Worm (Caenorhabditis elegans) whole organism, young adult: ENCODE data around the gene ZC477.3.

Experiments used
- B0019.2 ChIP-seq: fragments of 200-800 bp; sonication (Bioruptor generic); conservative IDR thresholded peaks from 2 replicates; pipeline ENCODE4 v1.3.6; 2022; ENCODE audit warnings: missing genetic modification reagents, missing genetic modification characterization, missing compliant biosample characterization
- C06A6.2 ChIP-seq: fragments of 200-800 bp; sonication (Bioruptor generic); conservative IDR thresholded peaks from 2 replicates; pipeline ENCODE4 v1.3.6; 2022; ENCODE audit warnings: missing genetic modification characterization, missing compliant biosample characterization
- D2030.7 ChIP-seq: fragments of 200-800 bp; sonication (Bioruptor generic); IDR thresholded peaks from 2 replicates; pipeline ENCODE4 v1.3.6; 2022; ENCODE audit warnings: missing genetic modification reagents, missing genetic modification characterization, missing compliant biosample characterization
- F22D6.2 ChIP-seq: sonication (generic microtip); optimal IDR thresholded peaks from 2 replicates; lab custom pipeline; 2016; ENCODE audit warnings: mild to moderate bottlenecking, missing genetic modification characterization, missing compliant biosample characterization
- F23B12.7 ChIP-seq: sonication (generic microtip); optimal IDR thresholded peaks from 2 replicates; lab custom pipeline; 2017; ENCODE audit warnings: missing genetic modification characterization, mild to moderate bottlenecking, missing compliant biosample characterization, antibody characterized with exemption, moderate library complexity; ENCODE audit not compliant: insufficient read depth
- F37B4.10 ChIP-seq: fragments of 200-800 bp; sonication (Bioruptor generic); IDR thresholded peaks from 2 replicates; pipeline ENCODE4 v1.3.6; 2022; ENCODE audit warnings: missing genetic modification characterization, missing compliant biosample characterization
- F52B5.7 ChIP-seq: sonication (generic microtip); optimal IDR thresholded peaks from 2 replicates; lab custom pipeline; 2016; ENCODE audit warnings: mild to moderate bottlenecking, missing genetic modification characterization, missing compliant biosample characterization
- F57A8.1 ChIP-seq: fragments of 200-800 bp; sonication (Bioruptor generic); optimal IDR thresholded peaks from 2 replicates; lab custom pipeline; 2018; ENCODE audit warnings: mild to moderate bottlenecking, missing genetic modification characterization, moderate library complexity, missing compliant biosample characterization
- Y56A3A.18 ChIP-seq: fragments of 200-800 bp; sonication (Bioruptor generic); IDR thresholded peaks from 2 replicates; pipeline ENCODE4 v1.3.6; 2022; ENCODE audit warnings: missing genetic modification reagents, missing genetic modification characterization, missing compliant biosample characterization
- Y67H2A.10 ChIP-seq: fragments of 200-800 bp; sonication (Bioruptor generic); conservative IDR thresholded peaks from 2 replicates; pipeline ENCODE4 v1.3.6; 2022; ENCODE audit warnings: missing genetic modification reagents, missing genetic modification characterization, missing compliant biosample characterization
- Y79H2A.3 ChIP-seq: fragments of 200-800 bp; sonication (Bioruptor generic); conservative IDR thresholded peaks from 2 replicates; pipeline ENCODE4 v1.3.6; 2022; ENCODE audit warnings: missing genetic modification reagents, missing genetic modification characterization, missing compliant biosample characterization
- ZK185.1 ChIP-seq: sonication (generic microtip); optimal IDR thresholded peaks from 2 replicates; lab custom pipeline; 2016; ENCODE audit warnings: mild to moderate bottlenecking, missing genetic modification characterization, missing compliant biosample characterization; ENCODE audit not compliant: poor library complexity, severe bottlenecking
- aptf-2 ChIP-seq: fragments of 200-800 bp; sonication (Bioruptor generic); conservative IDR thresholded peaks from 2 replicates; pipeline ENCODE4 v1.3.6; 2022; ENCODE audit warnings: missing genetic modification reagents, missing genetic modification characterization, missing compliant biosample characterization
- aptf-3 ChIP-seq: fragments of 200-800 bp; sonication (Bioruptor generic); IDR thresholded peaks from 2 replicates; pipeline ENCODE4 v1.3.6; 2022; ENCODE audit warnings: missing genetic modification characterization, missing compliant biosample characterization
- attf-3 ChIP-seq: fragments of 200-800 bp; sonication (Bioruptor generic); conservative IDR thresholded peaks from 2 replicates; pipeline ENCODE4 v1.3.6; 2022; ENCODE audit warnings: missing genetic modification reagents, missing genetic modification characterization, missing compliant biosample characterization
- ceh-27 ChIP-seq: fragments of 200-800 bp; sonication (Bioruptor generic); optimal IDR thresholded peaks from 2 replicates; lab custom pipeline; 2018; ENCODE audit warnings: mild to moderate bottlenecking, missing genetic modification characterization, moderate library complexity, missing compliant biosample characterization
- ceh-40 ChIP-seq: fragments of 200-800 bp; sonication (Bioruptor generic); IDR thresholded peaks from 2 replicates; pipeline ENCODE4 v1.3.6; 2022; ENCODE audit warnings: missing genetic modification characterization, missing compliant biosample characterization
- ceh-91 ChIP-seq: fragments of 200-800 bp; sonication (Bioruptor generic); IDR thresholded peaks from 2 replicates; pipeline ENCODE4 v1.3.6; 2022; ENCODE audit warnings: missing genetic modification reagents, missing genetic modification characterization, missing compliant biosample characterization
- die-1 ChIP-seq: sonication (generic microtip); optimal IDR thresholded peaks from 2 replicates; lab custom pipeline; 2016; ENCODE audit warnings: missing genotype, mild to moderate bottlenecking, missing genetic modification characterization, missing compliant biosample characterization
- dox-1 ChIP-seq: fragments of 200-800 bp; sonication (Bioruptor generic); IDR thresholded peaks from 2 replicates; pipeline ENCODE4 v1.3.6; 2022; ENCODE audit warnings: missing genetic modification reagents, missing genetic modification characterization, missing compliant biosample characterization
- egl-44 ChIP-seq: fragments of 200-800 bp; sonication (Bioruptor generic); IDR thresholded peaks from 2 replicates; pipeline ENCODE4 v1.3.6; 2022; ENCODE audit warnings: missing genetic modification reagents, missing genetic modification characterization, missing compliant biosample characterization
- egrh-3 ChIP-seq: fragments of 200-800 bp; sonication (Bioruptor generic); IDR thresholded peaks from 2 replicates; pipeline ENCODE4 v1.3.6; 2022; ENCODE audit warnings: missing genetic modification reagents, missing genetic modification characterization, missing compliant biosample characterization
- ekl-4 ChIP-seq: fragments of 200-800 bp; sonication (Bioruptor generic); IDR thresholded peaks from 2 replicates; pipeline ENCODE4 v1.3.6; 2022; ENCODE audit warnings: missing genetic modification reagents, missing genetic modification characterization, missing compliant biosample characterization
- gei-17 ChIP-seq: fragments of 200-800 bp; sonication (Bioruptor generic); optimal IDR thresholded peaks from 2 replicates; lab custom pipeline; 2018; ENCODE audit warnings: mild to moderate bottlenecking, missing genetic modification characterization, missing compliant biosample characterization
- hlh-12 ChIP-seq: sonication (generic microtip); optimal IDR thresholded peaks from 2 replicates; lab custom pipeline; 2016; ENCODE audit warnings: missing genetic modification characterization, missing compliant biosample characterization
- hmg-1.2 ChIP-seq: fragments of 200-800 bp; sonication (Bioruptor generic); IDR thresholded peaks from 2 replicates; pipeline ENCODE4 v1.3.6; 2022; ENCODE audit warnings: missing genetic modification reagents, missing genetic modification characterization, missing compliant biosample characterization
- lsy-27 ChIP-seq: sonication (generic microtip); optimal IDR thresholded peaks from 2 replicates; lab custom pipeline; 2017; ENCODE audit warnings: missing genetic modification characterization, mild to moderate bottlenecking, missing compliant biosample characterization, antibody characterized with exemption, missing genotype, borderline replicate concordance; ENCODE audit not compliant: insufficient read depth
- madf-10 ChIP-seq: sonication (generic microtip); optimal IDR thresholded peaks from 2 replicates; lab custom pipeline; 2016; ENCODE audit warnings: mild to moderate bottlenecking, missing genetic modification characterization, missing compliant biosample characterization
- madf-3 ChIP-seq: fragments of 200-800 bp; sonication (Bioruptor generic); IDR thresholded peaks from 2 replicates; pipeline ENCODE4 v1.3.6; 2022; ENCODE audit warnings: missing genetic modification reagents, missing genetic modification characterization, missing compliant biosample characterization
- mcd-1 ChIP-seq: fragments of 200-800 bp; sonication (Bioruptor generic); IDR thresholded peaks from 2 replicates; pipeline ENCODE4 v1.3.6; 2022; ENCODE audit warnings: missing genetic modification reagents, missing genetic modification characterization, missing compliant biosample characterization
- mel-28 ChIP-seq: sonication (generic microtip); optimal IDR thresholded peaks from 2 replicates; lab custom pipeline; 2016; ENCODE audit warnings: borderline replicate concordance, mild to moderate bottlenecking, missing genetic modification characterization, missing compliant biosample characterization
- mes-4 ChIP-seq: sonication (generic microtip); optimal IDR thresholded peaks from 2 replicates; lab custom pipeline; 2016; ENCODE audit warnings: missing genotype, missing genetic modification characterization, missing compliant biosample characterization
- mxl-1 ChIP-seq: sonication (generic microtip); optimal IDR thresholded peaks from 2 replicates; lab custom pipeline; 2016; ENCODE audit warnings: missing genetic modification characterization, missing compliant biosample characterization
- nfyb-1 ChIP-seq: fragments of 200-800 bp; sonication (Bioruptor generic); IDR thresholded peaks from 2 replicates; pipeline ENCODE4 v1.3.6; 2022; ENCODE audit warnings: missing genetic modification reagents, missing genetic modification characterization, missing compliant biosample characterization
- nhr-27 ChIP-seq: fragments of 200-800 bp; sonication (Bioruptor generic); optimal IDR thresholded peaks from 2 replicates; lab custom pipeline; 2018; ENCODE audit warnings: mild to moderate bottlenecking, missing genetic modification characterization, moderate library complexity, missing compliant biosample characterization
- nhr-80 ChIP-seq: sonication (generic microtip); optimal IDR thresholded peaks from 2 replicates; lab custom pipeline; 2016; ENCODE audit warnings: missing genetic modification characterization, missing compliant biosample characterization
- pha-4 ChIP-seq: fragments of 150-350 bp; sonication (generic microtip); optimal IDR thresholded peaks from 2 replicates; lab custom pipeline; 2014; ENCODE audit warnings: missing biosample characterization, missing genetic modification reagents, missing genetic modification characterization
- rcor-1 ChIP-seq: fragments of 200-800 bp; sonication (Bioruptor generic); IDR thresholded peaks from 2 replicates; pipeline ENCODE4 v1.3.6; 2022; ENCODE audit warnings: missing genetic modification reagents, missing genetic modification characterization, missing compliant biosample characterization
- repo-1 ChIP-seq: sonication (generic microtip); optimal IDR thresholded peaks from 2 replicates; lab custom pipeline; 2017; ENCODE audit warnings: mild to moderate bottlenecking, missing genetic modification characterization, missing compliant biosample characterization
- snpc-1.1 ChIP-seq: sonication (generic microtip); optimal IDR thresholded peaks from 2 replicates; lab custom pipeline; 2017; ENCODE audit warnings: missing genetic modification characterization, mild to moderate bottlenecking, missing compliant biosample characterization, antibody characterized with exemption, moderate library complexity, missing genotype, missing genetic modification reagents; ENCODE audit not compliant: insufficient read depth
- snpc-3.4 ChIP-seq: sonication (generic microtip); optimal IDR thresholded peaks from 2 replicates; lab custom pipeline; 2017; ENCODE audit warnings: missing genetic modification characterization, mild to moderate bottlenecking, missing compliant biosample characterization, antibody characterized with exemption, moderate library complexity, missing genotype, missing genetic modification reagents
- snpc-4 ChIP-seq, 5 experiments: fragments of 150-350 bp in 1 of 5; sonication (generic microtip) in 4 of 5; optimal IDR thresholded peaks; 2 replicates each; lab custom pipeline; 2014 to 2018; ENCODE audit warnings: missing genetic modification characterization in 5 of 5, missing biosample characterization in 3 of 5, antibody characterized with exemption in 2 of 5, mild to moderate bottlenecking in 2 of 5, missing compliant biosample characterization in 2 of 5, missing genotype in 2 of 5, moderate library complexity in 2 of 5, missing genetic modification reagents in 1 of 5
- ztf-18 ChIP-seq: sonication (generic microtip); optimal IDR thresholded peaks from 2 replicates; lab custom pipeline; 2016; ENCODE audit warnings: missing genotype, mild to moderate bottlenecking, missing genetic modification characterization, missing compliant biosample characterization

Gene ZC477.3

ce11 chrIV:7083382-7083784, 19.9 kb upstream of the ZC477.3 start, which contains the start of gene Y43B11AR.3 (continued):
- TF ChIP-seq egl-44 (GFP tag; lab: Robert Waterston, UW) = peak; percentile 68; the same call in 1 of the 2 replicates
- TF ChIP-seq F22D6.2 (tag; lab: Kevin White, UChicago) = no peak
- TF ChIP-seq F52B5.7 (tag; lab: Kevin White, UChicago) = peak; percentile 91
- TF ChIP-seq lsy-27 (tag; lab: Kevin White, UChicago) = no peak
- TF ChIP-seq die-1 (tag; lab: Kevin White, UChicago) = peak; percentile 76
- peak; percentile 74 for TF ChIP-seq mes-4 (tag; lab: Kevin White, UChicago)
- TF ChIP-seq ceh-91 (GFP tag; lab: Robert Waterston, UW) = 0 out of 2 replicates have a peak, but pooled peaks have one; percentile 35
- TF ChIP-seq, all 124 proteins: peak for 69

ce11 chrIV:7083976-7084375, 19.3 kb upstream of the ZC477.3 start:
- no peak for TF ChIP-seq ceh-40 (GFP tag; lab: Robert Waterston, UW)
- TF ChIP-seq Y56A3A.18 (GFP tag; lab: Robert Waterston, UW) = 0 out of 2 replicates have a peak, but pooled peaks have one; percentile 52
- TF ChIP-seq ceh-27 = no peak

- TF ChIP-seq F57A8.1 (GFP tag; lab: Kevin White, UChicago) (no peak), snpc-3.4 (tag; lab: Kevin White, UChicago) (peak; percentile 68), F37B4.10 (GFP tag; lab: Robert Waterston, UW) (no peak), dox-1 (GFP tag; lab: Robert Waterston, UW) (peak; percentile 88), D2030.7 (GFP tag; lab: Robert Waterston, UW) (peak; percentile 64), nhr-27 (no peak), aptf-3 (GFP tag; lab: Robert Waterston, UW) (no peak), pha-4 (tag; lab: Kevin White, UChicago) (peak; percentile 50), madf-3 (GFP tag; lab: Robert Waterston, UW) (peak; percentile 37; the same call in 1 of the 2 replicates), hlh-12 (tag; lab: Kevin White, UChicago) (no peak), nfyb-1 (GFP tag; lab: Robert Waterston, UW) (peak; percentile 82), ztf-18 (tag; lab: Kevin White, UChicago) (peak; percentile 84), madf-10 (tag; lab: Kevin White, UChicago) (peak; percentile 58), aptf-2 (no peak), mxl-1 (tag; lab: Kevin White, UChicago) (no peak), ceh-91 (GFP tag; lab: Robert Waterston, UW) (peak; percentile 71), ZK185.1 (peak; percentile 77), nhr-80 (tag; lab: Kevin White, UChicago) (peak; percentile 62), snpc-1.1 (tag; lab: Kevin White, UChicago) (peak; percentile 14), egrh-3 (GFP tag; lab: Robert Waterston, UW) (no peak), snpc-4 (GFP tag; optimal IDR thresholded peaks at IDR 0.05; lab: Kevin White, UChicago) (peak; percentile 37), snpc-4 (tag; optimal IDR thresholded peaks at IDR 0.05; lab: Kevin White, UChicago) (peak; percentile 60 to 88 (median 76)), B0019.2 (no peak), rcor-1 (peak; percentile 52), F23B12.7 (tag; lab: Kevin White, UChicago) (peak; percentile 90), Y79H2A.3 (GFP tag; lab: Robert Waterston, UW) (no peak), Y67H2A.10 (GFP tag; lab: Robert Waterston, UW) (0 out of 2 replicates have a peak, but pooled peaks have one; percentile 35), ekl-4 (peak; percentile 24; the same call in 1 of the 2 replicates), attf-3 (GFP tag; lab: Robert Waterston, UW) (peak; percentile 68), gei-17 (GFP tag; lab: Kevin White, UChicago) (no peak), hmg-1.2 (GFP tag; lab: Robert Waterston, UW) (peak; percentile 61), mel-28 (tag; lab: Kevin White, UChicago) (no peak), ceh-27 (peak; percentile 70), mcd-1 (GFP tag; lab: Robert Waterston, UW) (peak; percentile 98), C06A6.2 (GFP tag; lab: Robert Waterston, UW) (0 out of 2 replicates have a peak, but pooled peaks have one; percentile 33), repo-1 (tag; lab: Kevin White, UChicago) (no peak)
These were observed 18.6 kb upstream of the ZC477.3 start, which contains the start of gene rps-4 for ce11 chrIV:7084632-7085160. TSS of gene rps-4 (minus strand) at chrIV:7084682.
